Worm (Caenorhabditis elegans): ENCODE measurements around the gene srbc-58.

- TF ChIP-seq ama-1 (optimal IDR thresholded peaks at IDR 0.05) (no peak), flt-1 (GFP tag; IDR thresholded peaks at IDR 0.05) (no peak), hnd-1 (tag; optimal IDR thresholded peaks at IDR 0.05) (no peak), hmbx-1 (tag; optimal IDR thresholded peaks at IDR 0.05) (no peak), aly-1 (tag; optimal IDR thresholded peaks at IDR 0.05) (no peak), B0310.2 (tag; optimal IDR thresholded peaks at IDR 0.05) (no peak), tbx-11 (GFP tag; IDR thresholded peaks at IDR 0.05) (no peak), ceh-13 (GFP tag; optimal IDR thresholded peaks at IDR 0.05) (no peak), scrt-1 (GFP tag; IDR thresholded peaks at IDR 0.05) (no peak), pes-1 (GFP tag; IDR thresholded peaks at IDR 0.05) (no peak)
Observed at ce11 chrV:762340-762739, 12.5 kb upstream of the srbc-58 start, which contains the start of gene srp-2.
